Fruit fly (Drosophila melanogaster) Kc167 (cell line): ENCODE measurements around the gene CG16865.

Experiments
- Myc ChIP-seq: fragments of >200 bp; optimal IDR thresholded peaks from 2 replicates; lab custom pipeline; 2017; ENCODE audit warnings: missing external identifiers
- Sin3A ChIP-seq: fragments of >200 bp; optimal IDR thresholded peaks from 2 replicates; lab custom pipeline; 2018; ENCODE audit warnings: missing external identifiers
- h ChIP-seq: fragments of >200 bp; optimal IDR thresholded peaks from 3 replicates; lab custom pipeline; 2018; ENCODE audit warnings: missing external identifiers
- psq ChIP-seq: fragments of >200 bp; optimal IDR thresholded peaks from 2 replicates; lab custom pipeline; 2017; ENCODE audit warnings: missing external identifiers

DNA sequence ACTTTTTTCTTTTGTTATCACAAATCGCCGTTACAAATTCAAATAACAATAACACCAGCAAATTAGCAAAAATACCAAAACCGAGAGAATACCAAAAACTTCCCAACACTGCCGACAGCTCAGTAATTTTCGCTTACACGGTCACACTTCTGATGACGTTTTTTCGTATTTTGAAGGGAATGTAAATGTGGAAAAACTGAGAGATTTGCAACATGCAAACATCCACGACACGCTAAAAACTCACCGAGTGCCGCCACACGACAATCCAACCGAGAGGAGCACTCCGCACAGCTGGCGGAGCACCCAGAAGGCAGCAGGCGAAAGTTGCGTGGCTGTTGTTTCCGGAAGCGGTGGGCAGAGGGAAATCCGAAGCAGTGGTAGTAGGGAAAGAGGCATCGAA lies 17.9 kb upstream of the CG16865 start, which contains the start of gene Sec71:
- no peak for TF ChIP-seq h
- TF ChIP-seq Myc (lab: Kevin White, UChicago), result no peak
- no peak for TF ChIP-seq Sin3A (lab: Kevin White, UChicago)
- no peak for TF ChIP-seq psq (lab: Kevin White, UChicago)
